Fruit fly (Drosophila melanogaster): ENCODE data around the gene for.

for gene

DNA sequence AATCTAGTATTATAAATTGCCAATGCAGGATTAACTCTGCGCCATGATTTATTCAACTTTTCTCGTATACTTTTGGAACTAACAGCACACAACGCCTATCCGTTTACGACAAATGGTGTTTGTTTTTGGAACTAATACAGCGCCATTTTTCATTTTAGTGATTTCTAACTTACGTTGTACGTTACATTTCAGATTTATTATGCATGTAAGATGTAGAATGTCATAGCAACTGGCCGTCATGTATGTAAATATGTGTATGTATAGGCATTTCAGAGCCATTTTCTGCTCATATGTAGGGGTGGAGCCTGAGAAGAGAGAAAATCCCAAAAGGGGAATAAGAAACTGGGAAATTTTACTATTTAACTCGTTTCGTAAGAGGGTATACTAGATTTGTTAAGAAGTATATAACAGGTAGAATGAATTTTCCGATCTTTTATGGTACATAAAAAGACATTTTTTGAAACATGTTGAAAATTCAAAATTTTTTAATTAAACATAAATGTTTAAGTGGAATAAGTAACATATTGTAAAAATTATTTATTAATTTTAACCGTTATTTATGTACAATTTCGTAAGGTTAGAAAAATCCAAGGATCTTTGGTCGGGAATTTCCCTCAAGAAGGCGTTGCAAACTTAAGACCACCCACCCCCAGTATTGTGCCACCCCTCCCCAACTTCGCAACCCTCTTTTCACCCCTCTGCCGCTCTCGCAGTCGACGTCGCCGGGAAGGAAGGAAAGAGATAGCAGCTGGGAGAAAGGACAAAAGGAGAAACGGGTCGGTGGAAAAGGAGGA is 793 bp upstream of the for start (continued):
- TF ChIP-seq CG34376 (GFP tag; optimal IDR thresholded peaks at IDR 0.05) = peak; percentile 7
- TF ChIP-seq CG11398 (GFP tag; optimal IDR thresholded peaks at IDR 0.05) = no peak
- TF ChIP-seq jumu (GFP tag; optimal IDR thresholded peaks at IDR 0.05) = no peak
- peak; percentile 15; the same call in 1 of the 2 replicates for TF ChIP-seq onecut (GFP tag; IDR thresholded peaks at IDR 0.05)
- no peak for TF ChIP-seq CG5953 (GFP tag; IDR thresholded peaks at IDR 0.05)
- no peak for TF ChIP-seq D19B (GFP tag; optimal IDR thresholded peaks at IDR 0.05)
- TF ChIP-seq maf-S (GFP tag; optimal IDR thresholded peaks at IDR 0.05) = no peak
- TF ChIP-seq CG30020 (tag; optimal IDR thresholded peaks at IDR 0.05) = no peak
- TF ChIP-seq tin (GFP tag; optimal IDR thresholded peaks at IDR 0.05) = peak; percentile 55
- TF ChIP-seq CG1792 (GFP tag; optimal IDR thresholded peaks at IDR 0.05) = peak; percentile 54
- TF ChIP-seq Myb (GFP tag; optimal IDR thresholded peaks at IDR 0.05) = peak; percentile 55
- no peak; the same call in 1 of the 2 replicates for TF ChIP-seq tna (GFP tag; IDR thresholded peaks at IDR 0.05; ENCODE audit: partially characterized antibody)
- no peak for TF ChIP-seq peb (GFP tag; IDR thresholded peaks at IDR 0.05)
- peak; percentile 84 for TF ChIP-seq crol (GFP tag; IDR thresholded peaks at IDR 0.05)
- TF ChIP-seq gcm (GFP tag; optimal IDR thresholded peaks at IDR 0.05) = no peak
- peak; percentile 16 for TF ChIP-seq Camta (GFP tag; optimal IDR thresholded peaks at IDR 0.05)
- peak; percentile 2 for TF ChIP-seq CG8388 (GFP tag; optimal IDR thresholded peaks at IDR 0.05)
- peak; percentile 32 for TF ChIP-seq Sox102F (GFP tag; optimal IDR thresholded peaks at IDR 0.05)
- no peak for TF ChIP-seq odd (GFP tag; optimal IDR thresholded peaks at IDR 0.05)
- no peak for TF ChIP-seq CG14860 (GFP tag; IDR thresholded peaks at IDR 0.05; ENCODE audit: partially characterized antibody)
- TF ChIP-seq CG14441 (GFP tag; IDR thresholded peaks at IDR 0.05) = peak; percentile 62
- TF ChIP-seq nau (GFP tag; optimal IDR thresholded peaks at IDR 0.05) = no peak
- TF ChIP-seq ewg (GFP tag; optimal IDR thresholded peaks at IDR 0.05) = peak; percentile 42
- peak; percentile 33 for TF ChIP-seq CG10979 (tag; optimal IDR thresholded peaks at IDR 0.05)
- TF ChIP-seq disco-r (GFP tag; optimal IDR thresholded peaks at IDR 0.05) = peak; percentile 10
- peak; percentile 45 for TF ChIP-seq NC2β (GFP tag; optimal IDR thresholded peaks at IDR 0.05)
- TF ChIP-seq chn (GFP tag; optimal IDR thresholded peaks at IDR 0.05) = no peak
- TF ChIP-seq Gug (GFP tag; IDR thresholded peaks at IDR 0.05) = 0 out of 4 replicates have a peak, but pooled peaks have one; percentile 12
- TF ChIP-seq PHDP (tag; optimal IDR thresholded peaks at IDR 0.05) = no peak
- peak; percentile 79 for TF ChIP-seq nmo (GFP tag; optimal IDR thresholded peaks at IDR 0.05)
- no peak for TF ChIP-seq cad (GFP tag; optimal IDR thresholded peaks at IDR 0.05)
- TF ChIP-seq vnd (GFP tag; IDR thresholded peaks at IDR 0.05; ENCODE audit: partially characterized antibody) = no peak
- TF ChIP-seq CG11093 (GFP tag; IDR thresholded peaks at IDR 0.05) = 0 out of 3 replicates have a peak, but pooled peaks have one; percentile 31
- no peak for TF ChIP-seq CG15479 (GFP tag; optimal IDR thresholded peaks at IDR 0.05)
- peak; percentile 64 for TF ChIP-seq Ets97D (GFP tag; optimal IDR thresholded peaks at IDR 0.05)
- no peak for TF ChIP-seq CkIIα-i1 (GFP tag; IDR thresholded peaks at IDR 0.05)
- TF ChIP-seq C15 (GFP tag; IDR thresholded peaks at IDR 0.05) = no peak
- TF ChIP-seq MBD-R2 (GFP tag; IDR thresholded peaks at IDR 0.05) = no peak
- no peak for TF ChIP-seq CG10543 (GFP tag; optimal IDR thresholded peaks at IDR 0.05)
- peak; percentile 100 for TF ChIP-seq CTCF (GFP tag; optimal IDR thresholded peaks at IDR 0.05)
- peak; percentile 38 for TF ChIP-seq wek (GFP tag; optimal IDR thresholded peaks at IDR 0.05)
- TF ChIP-seq CG17912 (GFP tag; optimal IDR thresholded peaks at IDR 0.05) = peak; percentile 45
- no peak for TF ChIP-seq schlank (tag; optimal IDR thresholded peaks at IDR 0.05)
- TF ChIP-seq sob (GFP tag; IDR thresholded peaks at IDR 0.05) = peak; percentile 74
- TF ChIP-seq CG1602 (GFP tag; optimal IDR thresholded peaks at IDR 0.05) = peak; percentile 23
- TF ChIP-seq CG32772 (GFP tag; IDR thresholded peaks at IDR 0.05) = peak; percentile 67
- peak; percentile 73 for TF ChIP-seq CG1832 (GFP tag; optimal IDR thresholded peaks at IDR 0.05)
- TF ChIP-seq CG17361 (GFP tag; IDR thresholded peaks at IDR 0.05) = 0 out of 3 replicates have a peak, but pooled peaks have one; percentile 47
- peak; percentile 80 for TF ChIP-seq Lhr (GFP tag; optimal IDR thresholded peaks at IDR 0.05)
- TF ChIP-seq insv (GFP tag; optimal IDR thresholded peaks at IDR 0.05) = peak in 1 of 2 experiments; percentile 75
